Comparison of ENCODE assay signal across 2 worm cellular contexts in genomic region chrX:12093992-12094391, ce11.
TF ChIP-seq lines count a peak whose summit lies in the region.

No protein-coding gene starts in this region.

TF ChIP-seq in whole organism, L2 larva, 48 proteins besides CTCF, POLR2A, EP300 and RAD21:
- TF ChIP-seq peb-1 (tag; optimal IDR thresholded peaks at IDR 0.05; lab: Kevin White, UChicago) (no peak), unc-55 (GFP tag; optimal IDR thresholded peaks at IDR 0.05; lab: Kevin White, UChicago) (peak; percentile 21)

TF ChIP-seq in whole organism, young adult, 124 proteins besides CTCF, POLR2A, EP300 and RAD21:
- TF ChIP-seq ets-4 (GFP tag; optimal IDR thresholded peaks at IDR 0.05; lab: Kevin White, UChicago) (no peak), cebp-1 (GFP tag; IDR thresholded peaks at IDR 0.05; lab: Robert Waterston, UW) (0 out of 2 replicates have a peak, but pooled peaks have one; percentile 45), cebp-1 (tag; optimal IDR thresholded peaks at IDR 0.05; lab: Kevin White, UChicago) (no peak), F55B11.4 (tag; optimal IDR thresholded peaks at IDR 0.05; lab: Kevin White, UChicago; ENCODE audit: borderline replicate concordance, insufficient read depth) (no peak)
